Fruit fly (Drosophila melanogaster): Measurements from ENCODE around the gene CG32241.

Gene CG32241

dm6 chr3L:4474946-4475470 is 8.6 kb upstream of the CG32241 start:
- TF ChIP-seq woc (GFP tag; optimal IDR thresholded peaks at IDR 0.05) (no peak), Jra (GFP tag; optimal IDR thresholded peaks at IDR 0.05) (no peak), foxo (GFP tag; optimal IDR thresholded peaks at IDR 0.05) (no peak), GATAd (GFP tag; optimal IDR thresholded peaks at IDR 0.05) (no peak), dmrt93B (GFP tag; optimal IDR thresholded peaks at IDR 0.05) (peak; percentile 2), jim (GFP tag; optimal IDR thresholded peaks at IDR 0.05) (no peak), dl (GFP tag; optimal IDR thresholded peaks at IDR 0.05; ENCODE audit: insufficient read depth in 1 of 2, partially characterized antibody in 2 of 2) (no peak), usp (GFP tag; optimal IDR thresholded peaks at IDR 0.05) (no peak), lola (GFP tag; optimal IDR thresholded peaks at IDR 0.05) (no peak), dsf (GFP tag; optimal IDR thresholded peaks at IDR 0.05; ENCODE audit: borderline replicate concordance) (no peak), h (GFP tag; optimal IDR thresholded peaks at IDR 0.05) (peak; percentile 23), ey (GFP tag; optimal IDR thresholded peaks at IDR 0.05) (no peak), Rel (GFP tag; optimal IDR thresholded peaks at IDR 0.05) (no peak), Rel (tag; optimal IDR thresholded peaks at IDR 0.05) (no peak), Myc (optimal IDR thresholded peaks at IDR 0.05) (no peak), Hnf4 (GFP tag; optimal IDR thresholded peaks at IDR 0.05) (no peak), CG32264 (GFP tag; optimal IDR thresholded peaks at IDR 0.05) (no peak), rgr (GFP tag; optimal IDR thresholded peaks at IDR 0.05) (peak; percentile 40), CG9705 (GFP tag; optimal IDR thresholded peaks at IDR 0.05) (no peak), N (GFP tag; optimal IDR thresholded peaks at IDR 0.05) (no peak), pan (optimal IDR thresholded peaks at IDR 0.05) (no peak), sv (GFP tag; optimal IDR thresholded peaks at IDR 0.05) (peak; percentile 78), psq (GFP tag; optimal IDR thresholded peaks at IDR 0.05) (no peak), HLH106 (tag; optimal IDR thresholded peaks at IDR 0.05) (no peak)

- TF ChIP-seq OdsH (GFP tag; optimal IDR thresholded peaks at IDR 0.05) (no peak), N (GFP tag; optimal IDR thresholded peaks at IDR 0.05) (no peak), Myc (optimal IDR thresholded peaks at IDR 0.05) (no peak)
Observed at dm6 chr3L:4472768-4473167, 6.3 kb upstream of the CG32241 start, which contains the start of gene CG11349. TSS of gene CG11349 (plus strand) at chr3L:4473068.

dm6 chr3L:4471449-4471848 is 5.0 kb upstream of the CG32241 start, which contains the start of gene CG32248:
TSS of gene CG32248 (plus strand) at chr3L:4471749.
- TF ChIP-seq CrebA (GFP tag; optimal IDR thresholded peaks at IDR 0.05; ENCODE audit: borderline replicate concordance): no peak
- TF ChIP-seq Vsx2 (GFP tag; optimal IDR thresholded peaks at IDR 0.05; ENCODE audit: partially characterized antibody): no peak
- TF ChIP-seq CG9705 (GFP tag; optimal IDR thresholded peaks at IDR 0.05): no peak

- no peak for TF ChIP-seq N (GFP tag; optimal IDR thresholded peaks at IDR 0.05)
Observed at dm6 chr3L:4469701-4470100, 3.3 kb upstream of the CG32241 start, which contains the start of gene CG32249. TSS of gene CG32249 (plus strand) at chr3L:4470001.

- TF ChIP-seq CG9705 (GFP tag; optimal IDR thresholded peaks at IDR 0.05) (no peak), Dfd (GFP tag; optimal IDR thresholded peaks at IDR 0.05) (no peak), brk (GFP tag; optimal IDR thresholded peaks at IDR 0.05) (no peak), jim (GFP tag; optimal IDR thresholded peaks at IDR 0.05) (no peak), Myc (optimal IDR thresholded peaks at IDR 0.05) (no peak), Hr78 (GFP tag; optimal IDR thresholded peaks at IDR 0.05) (no peak)
Observed at dm6 chr3L:4463773-4464301, 2.6 kb downstream of the CG32241 start, which contains the start of gene CG15024. TSS of gene CG15024 (minus strand) at chr3L:4463823.

dm6 chr3L:4461454-4462045 is 4.9 kb downstream of the CG32241 start, which contains the start of gene CG15023:
TSS of gene CG15023 (minus strand) at chr3L:4461504.
- no peak for TF ChIP-seq foxo (GFP tag; optimal IDR thresholded peaks at IDR 0.05)
- TF ChIP-seq dl (GFP tag; optimal IDR thresholded peaks at IDR 0.05; ENCODE audit: insufficient read depth in 1 of 2, partially characterized antibody in 2 of 2): no peak
- no peak for TF ChIP-seq psq (GFP tag; optimal IDR thresholded peaks at IDR 0.05)
- TF ChIP-seq dsf (GFP tag; optimal IDR thresholded peaks at IDR 0.05; ENCODE audit: borderline replicate concordance): no peak
- TF ChIP-seq rgr (GFP tag; optimal IDR thresholded peaks at IDR 0.05): no peak
- TF ChIP-seq lola (GFP tag; optimal IDR thresholded peaks at IDR 0.05): no peak
- TF ChIP-seq Hnf4 (GFP tag; optimal IDR thresholded peaks at IDR 0.05): no peak
